Fruit fly (Drosophila melanogaster): ENCODE measurements around the gene PolA2.

PolA2 gene

dm6 chr3R:27283645-27284044 is 44.7 kb downstream of the PolA2 start, which contains the start of gene CG3368 (continued):
- TF ChIP-seq ewg (GFP tag; optimal IDR thresholded peaks at IDR 0.05) (no peak), chinmo (GFP tag; IDR thresholded peaks at IDR 0.05; ENCODE audit: partially characterized antibody) (peak; percentile 65; the same call in 1 of the 4 replicates), tx (GFP tag; optimal IDR thresholded peaks at IDR 0.05) (no peak), trem (tag; optimal IDR thresholded peaks at IDR 0.05) (peak; percentile 24), C15 (GFP tag; IDR thresholded peaks at IDR 0.05) (no peak), HLH54F (GFP tag; optimal IDR thresholded peaks at IDR 0.05) (no peak), Ssrp (tag; optimal IDR thresholded peaks at IDR 0.05) (no peak), kay (GFP tag; optimal IDR thresholded peaks at IDR 0.05) (no peak), al (GFP tag; IDR thresholded peaks at IDR 0.05) (no peak), CG11093 (GFP tag; IDR thresholded peaks at IDR 0.05) (no peak), bbx (GFP tag; IDR thresholded peaks at IDR 0.05; ENCODE audit: partially characterized antibody) (peak; percentile 70), Bdp1 (GFP tag; optimal IDR thresholded peaks at IDR 0.05) (no peak), wor (GFP tag; IDR thresholded peaks at IDR 0.05) (no peak), Elba2 (GFP tag; optimal IDR thresholded peaks at IDR 0.05) (no peak), CG31365 (tag; optimal IDR thresholded peaks at IDR 0.05) (no peak), twi (tag; optimal IDR thresholded peaks at IDR 0.05) (no peak), Rx (GFP tag; IDR thresholded peaks at IDR 0.05) (no peak), CG7928 (GFP tag; optimal IDR thresholded peaks at IDR 0.05) (peak; percentile 93), row (GFP tag; IDR thresholded peaks at IDR 0.05) (peak; percentile 16; the same call in 1 of the 3 replicates), BEAF-32 (GFP tag; optimal IDR thresholded peaks at IDR 0.05) (peak; percentile 45)

- TF ChIP-seq CG4617 (GFP tag; optimal IDR thresholded peaks at IDR 0.05; ENCODE audit: borderline replicate concordance), result peak; percentile 85
- TF ChIP-seq Rfx (GFP tag; IDR thresholded peaks at IDR 0.05), result peak; percentile 90
- no peak for TF ChIP-seq ac (GFP tag; optimal IDR thresholded peaks at IDR 0.05)
- TF ChIP-seq Dfd (GFP tag; optimal IDR thresholded peaks at IDR 0.05), result no peak
- TF ChIP-seq BtbVII (GFP tag; optimal IDR thresholded peaks at IDR 0.05), result peak; percentile 27
- peak; percentile 31 for TF ChIP-seq CG11398 (GFP tag; optimal IDR thresholded peaks at IDR 0.05)
- TF ChIP-seq CG9817 (tag; optimal IDR thresholded peaks at IDR 0.05), result peak; percentile 88
- TF ChIP-seq CG33213 (GFP tag; optimal IDR thresholded peaks at IDR 0.05), result peak; percentile 86
- TF ChIP-seq CG13287 (GFP tag; IDR thresholded peaks at IDR 0.05; ENCODE audit: partially characterized antibody), result peak; percentile 98
- peak; percentile 51 for TF ChIP-seq Jarid2 (GFP tag; optimal IDR thresholded peaks at IDR 0.05)
- peak; percentile 99 for TF ChIP-seq Sry-δ (GFP tag; optimal IDR thresholded peaks at IDR 0.05)
- peak; percentile 90 for TF ChIP-seq inv (GFP tag; IDR thresholded peaks at IDR 0.05; ENCODE audit: partially characterized antibody)
- TF ChIP-seq CG7556 (GFP tag; optimal IDR thresholded peaks at IDR 0.05), result peak; percentile 67
- TF ChIP-seq CG2875 (GFP tag; optimal IDR thresholded peaks at IDR 0.05), result no peak
- TF ChIP-seq unc-4 (GFP tag; IDR thresholded peaks at IDR 0.05; ENCODE audit: partially characterized antibody), result peak; percentile 98
- peak; percentile 53 for TF ChIP-seq CG11723 (GFP tag; optimal IDR thresholded peaks at IDR 0.05)
- peak; percentile 47 for TF ChIP-seq cwo (GFP tag; optimal IDR thresholded peaks at IDR 0.05)
- peak; percentile 76 for TF ChIP-seq CG3163 (GFP tag; optimal IDR thresholded peaks at IDR 0.05)
- TF ChIP-seq gcm2 (GFP tag; optimal IDR thresholded peaks at IDR 0.05), result peak; percentile 50
- no peak for TF ChIP-seq cad (GFP tag; optimal IDR thresholded peaks at IDR 0.05)
- TF ChIP-seq Spps (tag; optimal IDR thresholded peaks at IDR 0.05), result peak; percentile 59
- TF ChIP-seq vvl (GFP tag; IDR thresholded peaks at IDR 0.05), result peak; percentile 92
- peak; percentile 86 for TF ChIP-seq pnt (GFP tag; optimal IDR thresholded peaks at IDR 0.05)
- peak; percentile 85 for TF ChIP-seq CoRest (tag; optimal IDR thresholded peaks at IDR 0.05)
- peak; percentile 78 for TF ChIP-seq nerfin-1 (tag; optimal IDR thresholded peaks at IDR 0.05)
- TF ChIP-seq Blimp-1 (GFP tag; optimal IDR thresholded peaks at IDR 0.05), result peak; percentile 73
- peak; percentile 74 for TF ChIP-seq B-H1 (GFP tag; IDR thresholded peaks at IDR 0.05)
- peak; percentile 82 to 85 for TF ChIP-seq Pdp1 (GFP tag; optimal IDR thresholded peaks at IDR 0.05)
Measured at dm6 chr3R:27288202-27289135, 49.5 kb downstream of the PolA2 start, which contains the start of the genes bigmax and Hmu. bigmax (minus strand) TSS chr3R:27288526. Hmu (plus strand) TSS chr3R:27288769.

All from whole organism, embryonic.